Fruit fly (Drosophila melanogaster): ENCODE data around the gene Qtzl.
"Not testable (repeated sequence)": the region's sequence is repeated elsewhere in the genome, so short reads cannot be mapped to it uniquely, and the experiment has no call there.

Qtzl gene

dm6 chr2L:11989210-11989609 is 6.3 kb upstream of the Qtzl start:
- TF ChIP-seq cnc (optimal IDR thresholded peaks at IDR 0.05) (no peak), Mnt (GFP tag; optimal IDR thresholded peaks at IDR 0.05) (no peak), cic (GFP tag; optimal IDR thresholded peaks at IDR 0.05) (no peak), CG5204 (GFP tag; optimal IDR thresholded peaks at IDR 0.05) (no peak), ovo (GFP tag; optimal IDR thresholded peaks at IDR 0.05) (no peak), CG33017 (tag; optimal IDR thresholded peaks at IDR 0.05) (no peak), Hr96 (GFP tag; optimal IDR thresholded peaks at IDR 0.05) (no peak), Crg-1 (GFP tag; optimal IDR thresholded peaks at IDR 0.05) (no peak), CG14711 (tag; optimal IDR thresholded peaks at IDR 0.05) (no peak), Clk (GFP tag; optimal IDR thresholded peaks at IDR 0.05) (no peak), CG11617 (GFP tag; optimal IDR thresholded peaks at IDR 0.05) (no peak), kay (GFP tag; ENCODE audit: borderline replicate concordance) (no peak), CG12768 (GFP tag; optimal IDR thresholded peaks at IDR 0.05) (no peak), CG7101 (tag; optimal IDR thresholded peaks at IDR 0.05) (no peak), toe (GFP tag; optimal IDR thresholded peaks at IDR 0.05) (no peak), pad (GFP tag; optimal IDR thresholded peaks at IDR 0.05) (no peak)

- TF ChIP-seq Hr96 (GFP tag; optimal IDR thresholded peaks at IDR 0.05), result no peak
- no peak for TF ChIP-seq CG11617 (GFP tag; optimal IDR thresholded peaks at IDR 0.05)
- TF ChIP-seq tj (GFP tag; optimal IDR thresholded peaks at IDR 0.05), result no peak
- no peak for TF ChIP-seq kay (GFP tag; ENCODE audit: borderline replicate concordance)
- TF ChIP-seq Clk (GFP tag; optimal IDR thresholded peaks at IDR 0.05), result no peak
- no peak for TF ChIP-seq ovo (GFP tag; optimal IDR thresholded peaks at IDR 0.05)
- TF ChIP-seq toe (GFP tag; optimal IDR thresholded peaks at IDR 0.05), result no peak
- no peak for TF ChIP-seq CG7045 (GFP tag; optimal IDR thresholded peaks at IDR 0.05)
- TF ChIP-seq CG7101 (tag; optimal IDR thresholded peaks at IDR 0.05), result no peak
- TF ChIP-seq Crg-1 (GFP tag; optimal IDR thresholded peaks at IDR 0.05), result no peak
- TF ChIP-seq CG1620 (GFP tag; optimal IDR thresholded peaks at IDR 0.05), result no peak
- TF ChIP-seq CG33017 (tag; optimal IDR thresholded peaks at IDR 0.05), result no peak
- TF ChIP-seq cnc (optimal IDR thresholded peaks at IDR 0.05), result no peak
These were observed 5.8 kb upstream of the Qtzl start, which contains the start of the genes zuc and dgt2 for dm6 chr2L:11989729-11990128. zuc (minus strand) TSS chr2L:11989882. dgt2 (plus strand) TSS chr2L:11989936.

DNA sequence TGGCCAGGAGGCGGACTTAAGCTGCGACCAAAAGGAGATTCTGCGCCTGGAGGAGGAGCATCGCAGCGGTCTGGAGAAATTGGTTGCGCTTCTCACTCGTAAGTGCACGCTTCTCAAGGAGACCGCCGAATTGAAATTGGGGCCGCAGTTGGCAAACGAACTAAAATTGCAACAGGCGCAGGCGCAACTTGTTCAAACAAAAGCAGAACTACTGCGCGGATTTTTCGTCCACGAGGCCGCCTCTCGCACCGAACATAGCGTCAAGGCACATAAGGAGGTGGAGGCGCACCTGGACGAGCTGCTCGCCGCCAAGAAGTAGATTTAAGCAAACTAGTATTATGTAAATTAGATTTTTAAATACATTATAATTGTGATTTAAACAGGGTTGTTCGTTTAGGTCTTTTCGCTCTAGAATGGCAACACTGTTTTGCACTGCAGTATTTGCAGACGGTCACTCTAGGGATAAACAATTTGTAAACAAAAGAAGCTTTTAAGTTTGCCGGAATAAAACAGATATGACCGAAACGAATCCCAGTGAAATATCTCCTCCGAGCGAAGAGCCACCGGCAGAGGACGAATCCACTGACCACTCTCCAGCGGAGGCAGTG is 5.0 kb upstream of the Qtzl start, which contains the start of gene escl:
TSS of gene escl (plus strand) at position 470 of the 608 bp plus-strand sequence.
- TF ChIP-seq CG11617 (GFP tag; optimal IDR thresholded peaks at IDR 0.05) (peak; percentile 3), CG5204 (GFP tag; optimal IDR thresholded peaks at IDR 0.05) (no peak), CG14711 (tag; optimal IDR thresholded peaks at IDR 0.05) (peak; percentile 89)

DNA sequence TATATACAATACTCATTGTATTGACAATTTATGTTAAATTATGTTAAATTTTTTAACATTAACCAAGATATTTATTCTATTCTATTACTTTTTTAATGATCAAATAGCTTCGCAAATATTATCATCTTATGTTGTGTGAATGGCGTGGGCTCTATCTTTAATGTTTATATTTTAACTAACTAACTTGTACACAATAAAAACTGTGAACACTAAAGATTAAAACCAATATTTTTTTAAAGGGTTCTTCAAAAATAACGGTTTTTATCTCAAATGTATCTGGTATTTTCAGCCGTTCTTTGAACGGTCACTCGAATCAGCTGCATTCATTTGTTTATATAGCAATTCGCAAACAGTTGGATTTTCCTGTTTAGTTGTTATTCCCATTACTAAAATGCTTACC is 2.9 kb upstream of the Qtzl start, which contains the start of gene Ada1-2:
TSS of gene Ada1-2 (plus strand) at position 301 of the 400 bp plus-strand sequence.
- not testable (repeated sequence) for TF ChIP-seq pad, Crg-1, Hr96 (GFP tag; optimal IDR thresholded peaks at IDR 0.05)

dm6 chr2L:11996509-11996908 is 969 bp downstream of the Qtzl start, which contains the start of gene Ada1-1:
Ada1-1 (plus strand) TSS chr2L:11996809.
- TF ChIP-seq CG14711 (tag; optimal IDR thresholded peaks at IDR 0.05); kay (GFP tag; ENCODE audit: borderline replicate concordance); ovo (GFP tag; optimal IDR thresholded peaks at IDR 0.05): not testable (repeated sequence)

dm6 chr2L:11999240-11999704 is 3.7 kb downstream of the Qtzl start, which contains the start of the genes CG18787 and Nfs1:
CG18787 (minus strand) TSS chr2L:11999340.
Nfs1 (plus strand) TSS chr2L:11999654.
- not testable (repeated sequence) for TF ChIP-seq Hr96 (GFP tag; optimal IDR thresholded peaks at IDR 0.05); kay (GFP tag; ENCODE audit: borderline replicate concordance); pad (GFP tag; optimal IDR thresholded peaks at IDR 0.05)

DNA sequence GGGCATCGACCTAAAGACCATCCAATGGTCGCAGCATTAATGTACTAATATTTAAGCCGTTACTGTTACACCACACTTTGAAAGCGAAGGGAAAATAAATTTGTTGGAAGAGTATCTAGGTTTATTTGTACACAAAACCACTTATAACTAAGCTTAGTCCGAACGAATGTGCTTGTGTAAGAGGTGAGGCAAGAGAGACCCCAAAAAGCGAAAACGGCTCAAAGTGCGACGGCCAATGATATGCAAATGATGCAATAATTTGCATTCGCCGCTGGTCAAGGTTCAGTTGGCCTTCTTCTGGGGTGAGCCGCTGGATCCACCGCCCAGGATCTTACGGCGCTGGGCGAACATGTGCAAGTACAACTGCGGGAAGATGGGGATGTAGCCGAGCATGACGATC is 5.6 kb downstream of the Qtzl start:
- no peak for TF ChIP-seq kay (GFP tag; ENCODE audit: borderline replicate concordance)
- TF ChIP-seq tj (GFP tag; optimal IDR thresholded peaks at IDR 0.05), result peak; percentile 42
- no peak for TF ChIP-seq ovo (GFP tag; optimal IDR thresholded peaks at IDR 0.05)
- TF ChIP-seq CG12768 (GFP tag; optimal IDR thresholded peaks at IDR 0.05), result peak; percentile 58

- peak; percentile 38 for TF ChIP-seq bab1 (GFP tag; optimal IDR thresholded peaks at IDR 0.05)
- TF ChIP-seq Clk (GFP tag; optimal IDR thresholded peaks at IDR 0.05), result no peak
- TF ChIP-seq CG12768 (GFP tag; optimal IDR thresholded peaks at IDR 0.05), result peak; percentile 70
- TF ChIP-seq Mnt (GFP tag; optimal IDR thresholded peaks at IDR 0.05), result peak; percentile 5
- TF ChIP-seq CG7101 (tag; optimal IDR thresholded peaks at IDR 0.05), result no peak
- no peak for TF ChIP-seq Crg-1 (GFP tag; optimal IDR thresholded peaks at IDR 0.05)
- no peak for TF ChIP-seq CG11617 (GFP tag; optimal IDR thresholded peaks at IDR 0.05)
- peak; percentile 17 for TF ChIP-seq CG33017 (tag; optimal IDR thresholded peaks at IDR 0.05)
- peak; percentile 69 for TF ChIP-seq cic (GFP tag; optimal IDR thresholded peaks at IDR 0.05)
- TF ChIP-seq pad (GFP tag; optimal IDR thresholded peaks at IDR 0.05), result no peak
- TF ChIP-seq CG7045 (GFP tag; optimal IDR thresholded peaks at IDR 0.05), result peak; percentile 41
- no peak for TF ChIP-seq cnc (optimal IDR thresholded peaks at IDR 0.05)
- no peak for TF ChIP-seq ovo (GFP tag; optimal IDR thresholded peaks at IDR 0.05)
These were observed 6.5 kb downstream of the Qtzl start, which contains the start of gene Hacd1 for dm6 chr2L:12002051-12002450. Hacd1 (minus strand) TSS chr2L:12002266.
